Worm (Caenorhabditis elegans) whole organism, L2 larva: ENCODE measurements around the gene B0393.7.

ENCODE experiments used
- F13H6.1 ChIP-seq: sonication (generic microtip); optimal IDR thresholded peaks from 2 replicates; lab custom pipeline; 2016; ENCODE audit warnings: missing genetic modification characterization, missing compliant biosample characterization
- R02D3.7 ChIP-seq: fragments of 150-350 bp; optimal IDR thresholded peaks from 2 replicates; lab custom pipeline; 2014; ENCODE audit warnings: missing biosample characterization, missing genetic modification characterization
- Y55F3AM.14 ChIP-seq: fragments of 200-800 bp; sonication (Bioruptor generic); optimal IDR thresholded peaks from 2 replicates; lab custom pipeline; 2018; ENCODE audit warnings: mild to moderate bottlenecking, missing genetic modification characterization, missing compliant biosample characterization
- alr-1 ChIP-seq: fragments of 150-350 bp; optimal IDR thresholded peaks from 2 replicates; lab custom pipeline; 2014; ENCODE audit warnings: missing biosample characterization, missing genetic modification characterization
- aly-2 ChIP-seq: fragments of 150-350 bp; optimal IDR thresholded peaks from 2 replicates; lab custom pipeline; 2014; ENCODE audit warnings: missing biosample characterization, missing genetic modification characterization
- ama-1 ChIP-seq: fragments of 150-350 bp; optimal IDR thresholded peaks from 2 replicates; lab custom pipeline; 2018; ENCODE audit warnings: inconsistent platforms
- blmp-1 ChIP-seq: sonication (generic microtip); optimal IDR thresholded peaks from 2 replicates; lab custom pipeline; 2017; ENCODE audit warnings: missing genetic modification characterization, mild to moderate bottlenecking, missing compliant biosample characterization, antibody characterized with exemption, moderate library complexity; ENCODE audit not compliant: insufficient read depth
- ceh-16 ChIP-seq: fragments of 150-350 bp; optimal IDR thresholded peaks from 2 replicates; lab custom pipeline; 2014; ENCODE audit warnings: missing biosample characterization, missing genetic modification characterization
- ceh-82 ChIP-seq: fragments of 150-350 bp; optimal IDR thresholded peaks from 2 replicates; lab custom pipeline; 2014; ENCODE audit warnings: missing biosample characterization, missing genetic modification characterization
- crh-2 ChIP-seq: sonication (generic microtip); optimal IDR thresholded peaks from 2 replicates; lab custom pipeline; 2017; ENCODE audit warnings: missing biosample characterization, missing genetic modification characterization
- dmd-4 ChIP-seq: sonication (generic microtip); optimal IDR thresholded peaks from 2 replicates; lab custom pipeline; 2017; ENCODE audit warnings: missing biosample characterization, missing genetic modification characterization
- egl-27 ChIP-seq: sonication (generic microtip); optimal IDR thresholded peaks from 3 replicates; lab custom pipeline; 2017; ENCODE audit warnings: missing biosample characterization, missing genetic modification reagents, missing genetic modification characterization
- elt-3 ChIP-seq: sonication (generic microtip); optimal IDR thresholded peaks from 2 replicates; lab custom pipeline; 2017; ENCODE audit warnings: missing biosample characterization, missing genetic modification characterization
- gmeb-1 ChIP-seq: fragments of 150-350 bp; optimal IDR thresholded peaks from 2 replicates; lab custom pipeline; 2014; ENCODE audit warnings: missing biosample characterization, missing genetic modification characterization
- lin-13 ChIP-seq: fragments of 150-350 bp; optimal IDR thresholded peaks from 2 replicates; lab custom pipeline; 2014; ENCODE audit warnings: missing biosample characterization, missing genetic modification reagents, missing genetic modification characterization
- mab-5 ChIP-seq: fragments of 150-350 bp; optimal IDR thresholded peaks from 2 replicates; lab custom pipeline; 2014; ENCODE audit warnings: missing biosample characterization, missing genetic modification characterization
- mbf-1 ChIP-seq: sonication (generic microtip); optimal IDR thresholded peaks from 2 replicates; lab custom pipeline; 2017; ENCODE audit warnings: missing biosample characterization, missing genetic modification characterization
- mdl-1 ChIP-seq, 2 experiments: fragments of 150-350 bp in 1 of 2; sonication (generic microtip) in 1 of 2; optimal IDR thresholded peaks; 2 replicates each; lab custom pipeline; 2017; ENCODE audit warnings: missing biosample characterization in 2 of 2, missing genetic modification characterization in 2 of 2
- nhr-11 ChIP-seq: fragments of 150-350 bp; optimal IDR thresholded peaks from 2 replicates; lab custom pipeline; 2014; ENCODE audit warnings: missing biosample characterization, missing genetic modification characterization
- nhr-12 ChIP-seq: fragments of 150-350 bp; optimal IDR thresholded peaks from 2 replicates; lab custom pipeline; 2014; ENCODE audit warnings: missing biosample characterization, missing genetic modification characterization
- nhr-129 ChIP-seq: fragments of 150-350 bp; optimal IDR thresholded peaks from 2 replicates; lab custom pipeline; 2014; ENCODE audit warnings: missing biosample characterization, missing genetic modification characterization
- nhr-21 ChIP-seq: fragments of 150-350 bp; optimal IDR thresholded peaks from 2 replicates; lab custom pipeline; 2014; ENCODE audit warnings: missing biosample characterization, missing genetic modification characterization
- nhr-23 ChIP-seq: fragments of 150-350 bp; optimal IDR thresholded peaks from 2 replicates; lab custom pipeline; 2014; ENCODE audit warnings: missing biosample characterization, missing genetic modification reagents, missing genetic modification characterization
- nhr-237 ChIP-seq: fragments of 150-350 bp; optimal IDR thresholded peaks from 2 replicates; lab custom pipeline; 2014; ENCODE audit warnings: missing biosample characterization, missing genetic modification characterization
- nhr-25 ChIP-seq: fragments of 150-350 bp; sonication (generic microtip); optimal IDR thresholded peaks from 3 replicates; lab custom pipeline; 2014; ENCODE audit warnings: missing biosample characterization, missing genetic modification characterization
- nhr-6 ChIP-seq: fragments of 150-350 bp; optimal IDR thresholded peaks from 2 replicates; lab custom pipeline; 2014; ENCODE audit warnings: missing biosample characterization, missing genetic modification characterization
- nhr-77 ChIP-seq: fragments of 150-350 bp; optimal IDR thresholded peaks from 2 replicates; lab custom pipeline; 2014; ENCODE audit warnings: missing biosample characterization, missing genetic modification characterization
- peb-1 ChIP-seq: fragments of 150-350 bp; optimal IDR thresholded peaks from 2 replicates; lab custom pipeline; 2014; ENCODE audit warnings: missing biosample characterization, missing genetic modification characterization
- sem-4 ChIP-seq: fragments of 150-350 bp; optimal IDR thresholded peaks from 2 replicates; lab custom pipeline; 2014; ENCODE audit warnings: missing biosample characterization, missing genetic modification reagents, missing genetic modification characterization
- skn-1 ChIP-seq: sonication (generic microtip); optimal IDR thresholded peaks from 2 replicates; lab custom pipeline; 2017; ENCODE audit warnings: missing biosample characterization, missing genetic modification characterization
- sma-3 ChIP-seq: sonication (generic microtip); optimal IDR thresholded peaks from 2 replicates; lab custom pipeline; 2016; ENCODE audit warnings: missing genetic modification reagents, missing genetic modification characterization, missing compliant biosample characterization
- sma-9 ChIP-seq, 2 experiments: fragments of 150-350 bp in 1 of 2; sonication (generic microtip) in 1 of 2; optimal IDR thresholded peaks; 2 replicates each; lab custom pipeline; 2014 to 2016; ENCODE audit warnings: missing genetic modification characterization in 2 of 2, mild to moderate bottlenecking in 1 of 2, missing biosample characterization in 1 of 2, missing compliant biosample characterization in 1 of 2, missing genetic modification reagents in 1 of 2, moderate library complexity in 1 of 2
- snpc-4 ChIP-seq: fragments of 150-350 bp; optimal IDR thresholded peaks from 2 replicates; lab custom pipeline; 2014; ENCODE audit warnings: missing biosample characterization, missing genetic modification characterization
- unc-39 ChIP-seq: fragments of 150-350 bp; optimal IDR thresholded peaks from 2 replicates; lab custom pipeline; 2014; ENCODE audit warnings: missing biosample characterization, missing genetic modification characterization
- unc-55 ChIP-seq: fragments of 150-350 bp; sonication (generic microtip); optimal IDR thresholded peaks from 3 replicates; lab custom pipeline; 2014; ENCODE audit warnings: missing biosample characterization, missing genetic modification reagents, missing genetic modification characterization
- unc-62 ChIP-seq: fragments of 150-350 bp; optimal IDR thresholded peaks from 2 replicates; lab custom pipeline; 2014; ENCODE audit warnings: missing biosample characterization, missing genetic modification reagents, missing genetic modification characterization
- zag-1 ChIP-seq: fragments of 150-350 bp; optimal IDR thresholded peaks from 2 replicates; lab custom pipeline; 2014; ENCODE audit warnings: missing biosample characterization, missing genetic modification characterization
- ztf-1 ChIP-seq: fragments of 200-800 bp; sonication (Bioruptor generic); conservative IDR thresholded peaks from 2 replicates; pipeline ENCODE4 v1.3.6; 2022; ENCODE audit warnings: missing genetic modification characterization, missing compliant biosample characterization
- ztf-11 ChIP-seq: sonication (generic microtip); optimal IDR thresholded peaks from 2 replicates; lab custom pipeline; 2017; ENCODE audit warnings: missing biosample characterization, missing genetic modification characterization
- ztf-4 ChIP-seq: fragments of 150-350 bp; optimal IDR thresholded peaks from 2 replicates; lab custom pipeline; 2014; ENCODE audit warnings: missing biosample characterization, missing genetic modification characterization

The B0393.7 gene

DNA sequence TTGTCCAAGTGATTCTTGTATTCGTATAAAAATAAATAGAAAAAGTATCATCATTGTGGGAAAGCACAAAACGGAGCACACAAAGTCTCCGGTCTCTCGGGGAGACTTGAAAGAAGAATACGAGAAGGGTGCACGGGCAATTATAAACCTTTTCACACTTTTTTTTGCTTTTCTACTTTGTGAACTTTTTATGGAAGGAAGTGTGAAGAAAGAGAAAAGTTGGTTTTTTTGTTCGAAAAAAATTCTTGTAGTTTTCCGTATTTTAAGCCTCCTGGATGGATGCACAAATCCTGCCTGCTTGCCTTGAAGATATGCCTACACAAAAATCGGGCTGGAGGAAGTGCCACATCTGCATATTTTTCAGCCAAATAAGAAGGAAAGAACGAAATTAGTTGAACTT is at the start of gene B0393.7:
TSS of gene B0393.7 (minus strand) at position 101 of the 400 bp plus-strand sequence.
- no peak for TF ChIP-seq aly-2 (tag; lab: Kevin White, UChicago)
- TF ChIP-seq ama-1 (lab: Kevin White, UChicago) = no peak
- TF ChIP-seq nhr-77 = no peak
- TF ChIP-seq gmeb-1 (tag; lab: Kevin White, UChicago) = no peak
- TF ChIP-seq nhr-6 (tag; lab: Kevin White, UChicago) = no peak
- no peak for TF ChIP-seq F13H6.1 (tag; lab: Kevin White, UChicago)
- TF ChIP-seq ztf-4 (tag; lab: Kevin White, UChicago) = no peak
- no peak for TF ChIP-seq peb-1 (tag; lab: Kevin White, UChicago)
- no peak for TF ChIP-seq nhr-23 (tag; lab: Kevin White, UChicago)
- TF ChIP-seq R02D3.7 (tag; lab: Kevin White, UChicago) = no peak
- no peak for TF ChIP-seq ceh-82
- no peak for TF ChIP-seq mab-5 (tag; lab: Kevin White, UChicago)
- no peak for TF ChIP-seq blmp-1
- TF ChIP-seq ztf-1 = no peak
- no peak for TF ChIP-seq zag-1
- TF ChIP-seq unc-55 (GFP tag; lab: Kevin White, UChicago) = no peak
- TF ChIP-seq nhr-129 (tag; lab: Kevin White, UChicago) = no peak
- TF ChIP-seq ceh-16 (tag; lab: Kevin White, UChicago) = no peak

DNA sequence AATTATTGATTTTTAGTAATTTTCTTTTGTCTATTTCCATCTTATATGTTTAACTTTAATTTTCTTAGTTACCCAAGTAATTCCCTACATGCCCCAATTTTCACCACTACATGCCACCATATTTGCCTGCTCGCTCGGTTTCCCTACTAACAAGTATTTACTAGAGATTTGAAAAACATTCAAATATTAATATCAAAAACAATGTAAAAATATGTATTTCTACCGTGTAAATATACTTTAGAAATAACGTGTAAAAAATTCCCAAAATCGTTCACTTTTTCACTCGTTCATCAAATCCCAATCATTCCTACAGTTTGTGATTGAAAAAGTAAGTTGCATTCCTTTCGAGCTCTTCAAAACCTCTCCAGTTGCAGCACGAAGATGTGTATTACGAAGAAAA is 48.7 kb upstream of the B0393.7 start, which contains the start of gene F26A1.3:
TSS of gene F26A1.3 (plus strand) at position 301 of the 400 bp plus-strand sequence.
- TF ChIP-seq gmeb-1 (tag; lab: Kevin White, UChicago) (no peak), mdl-1 (tag; optimal IDR thresholded peaks at IDR 0.05; lab: Kevin White, UChicago) (no peak), snpc-4 (tag; lab: Kevin White, UChicago) (no peak), sma-9 (GFP tag; optimal IDR thresholded peaks at IDR 0.05; lab: Kevin White, UChicago) (no peak), sma-9 (tag; optimal IDR thresholded peaks at IDR 0.05; lab: Kevin White, UChicago) (no peak), nhr-237 (tag; lab: Kevin White, UChicago) (no peak), egl-27 (tag; lab: Kevin White, UChicago) (no peak), nhr-77 (no peak), mbf-1 (no peak), sem-4 (tag; lab: Kevin White, UChicago) (no peak), ama-1 (lab: Kevin White, UChicago) (no peak), crh-2 (no peak), ztf-1 (no peak), lin-13 (GFP tag; lab: Kevin White, UChicago) (no peak), sma-3 (no peak), elt-3 (tag; lab: Kevin White, UChicago) (no peak)

DNA sequence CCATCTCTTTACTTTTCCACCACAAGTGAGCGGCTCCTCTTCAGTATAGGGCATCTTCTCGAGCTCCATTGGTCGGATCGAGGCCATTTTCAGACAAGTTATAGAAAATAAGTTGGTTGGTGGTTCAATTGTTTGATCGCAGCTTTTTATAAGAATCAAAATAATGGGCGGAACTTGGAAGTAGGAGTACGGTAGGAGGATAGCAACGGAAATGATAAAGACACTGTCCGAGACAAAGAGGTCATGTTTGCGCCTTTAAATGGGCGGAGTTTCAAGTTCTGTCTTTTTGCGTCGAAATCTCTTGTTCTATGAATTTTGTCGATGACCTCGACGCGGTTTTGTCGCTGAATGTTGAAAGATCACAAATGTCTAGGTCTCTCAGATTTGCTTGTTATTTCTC is 44.2 kb upstream of the B0393.7 start, which contains the start of gene F26A1.8:
TSS of gene F26A1.8 (minus strand) at position 101 of the 400 bp plus-strand sequence.
- no peak for TF ChIP-seq skn-1 (tag; lab: Kevin White, UChicago)
- no peak for TF ChIP-seq gmeb-1 (tag; lab: Kevin White, UChicago)
- TF ChIP-seq nhr-11 (tag; lab: Kevin White, UChicago) = no peak
- TF ChIP-seq mdl-1 (tag; optimal IDR thresholded peaks at IDR 0.05; lab: Kevin White, UChicago) = no peak
- TF ChIP-seq alr-1 (tag; lab: Kevin White, UChicago) = no peak
- no peak for TF ChIP-seq nhr-21 (tag; lab: Kevin White, UChicago)
- TF ChIP-seq, all 48 proteins: peak for 0

- TF ChIP-seq alr-1 (tag; lab: Kevin White, UChicago) (no peak), ztf-1 (no peak), dmd-4 (tag; lab: Kevin White, UChicago) (no peak), mbf-1 (no peak), blmp-1 (no peak), unc-55 (GFP tag; lab: Kevin White, UChicago) (no peak), F13H6.1 (tag; lab: Kevin White, UChicago) (no peak), nhr-25 (tag; lab: Kevin White, UChicago) (no peak), crh-2 (no peak), nhr-12 (tag; lab: Kevin White, UChicago) (no peak), unc-62 (GFP tag; lab: Kevin White, UChicago) (no peak), aly-2 (tag; lab: Kevin White, UChicago) (no peak), lin-13 (GFP tag; lab: Kevin White, UChicago) (no peak), Y55F3AM.14 (no peak), ztf-11 (tag; lab: Kevin White, UChicago) (no peak), unc-39 (tag; lab: Kevin White, UChicago) (no peak), sem-4 (tag; lab: Kevin White, UChicago) (no peak)
These were observed 41.9 kb upstream of the B0393.7 start, which contains the start of gene F26A1.7 for ce11 chrIII:4819843-4820242. Gene F26A1.7 (minus strand): TSS chrIII:4819943.
